Worm (Caenorhabditis elegans): Measurements from ENCODE around the gene hacd-1.

The hacd-1 gene

ce11 chrV:1414615-1415433 is 45.3 kb upstream of the hacd-1 start (continued):
- TF ChIP-seq unc-62 (GFP tag; optimal IDR thresholded peaks at IDR 0.05 in 1 of 2) = no peak
- TF ChIP-seq unc-62 (tag; optimal IDR thresholded peaks at IDR 0.05) = no peak
- no peak for TF ChIP-seq F44E2.7 (GFP tag; IDR thresholded peaks at IDR 0.05)
- no peak for TF ChIP-seq arid-1 (GFP tag; conservative IDR thresholded peaks at IDR 0.05)
- no peak for TF ChIP-seq spr-3 (GFP tag; optimal IDR thresholded peaks at IDR 0.05)
- no peak for TF ChIP-seq tra-1 (GFP tag; IDR thresholded peaks at IDR 0.05)
- no peak for TF ChIP-seq nhr-77 (tag; optimal IDR thresholded peaks at IDR 0.05)
- TF ChIP-seq lir-3 (tag; optimal IDR thresholded peaks at IDR 0.05) = no peak

ce11 chrV:1416154-1416553 is 44.0 kb upstream of the hacd-1 start:
- no peak for TF ChIP-seq ama-1 (optimal IDR thresholded peaks at IDR 0.05)
- peak; percentile 56 for TF ChIP-seq aha-1 (tag)

ce11 chrV:1422269-1422668 is 37.9 kb upstream of the hacd-1 start:
- TF ChIP-seq unc-62 (GFP tag; optimal IDR thresholded peaks at IDR 0.05 in 1 of 2) (peak in 1 of 2 experiments; percentile 36), unc-62 (tag; optimal IDR thresholded peaks at IDR 0.05) (no peak), mxl-3 (GFP tag; optimal IDR thresholded peaks at IDR 0.05) (no peak), madf-9 (GFP tag; conservative IDR thresholded peaks at IDR 0.05) (no peak)

ce11 chrV:1423338-1423737 is 36.8 kb upstream of the hacd-1 start:
- TF ChIP-seq lir-3 (tag; optimal IDR thresholded peaks at IDR 0.05) (no peak), tra-1 (GFP tag; IDR thresholded peaks at IDR 0.05) (no peak), nhr-42 (GFP tag; IDR thresholded peaks at IDR 0.05) (no peak), dmd-9 (GFP tag; IDR thresholded peaks at IDR 0.05) (no peak), aha-1 (tag) (no peak), madf-9 (GFP tag; conservative IDR thresholded peaks at IDR 0.05) (no peak), zag-1 (tag; optimal IDR thresholded peaks at IDR 0.05) (no peak), mdt-29 (GFP tag; IDR thresholded peaks at IDR 0.05) (no peak), F10B5.3 (tag; optimal IDR thresholded peaks at IDR 0.05) (no peak)

- no peak for TF ChIP-seq nhr-111 (GFP tag; optimal IDR thresholded peaks at IDR 0.05)
- peak; percentile 54; the same call in 1 of the 2 replicates for TF ChIP-seq set-16 (GFP tag; IDR thresholded peaks at IDR 0.05)
Observed at ce11 chrV:1425595-1425994, 34.6 kb upstream of the hacd-1 start, which contains the start of gene R12A1.3. Gene R12A1.3 (minus strand): TSS chrV:1425794.

- TF ChIP-seq unc-62 (GFP tag; optimal IDR thresholded peaks at IDR 0.05 in 1 of 2) (peak in 1 of 2 experiments; percentile 13), unc-62 (tag; optimal IDR thresholded peaks at IDR 0.05) (no peak), aha-1 (tag) (peak; percentile 90), F10B5.3 (tag; optimal IDR thresholded peaks at IDR 0.05) (no peak)
Observed at ce11 chrV:1431702-1432187, 28.4 kb upstream of the hacd-1 start, which contains the start of gene ges-1. Gene ges-1 (minus strand): TSS chrV:1432137.

- no peak for TF ChIP-seq set-16 (GFP tag; IDR thresholded peaks at IDR 0.05)
- TF ChIP-seq ceh-20 (GFP tag; IDR thresholded peaks at IDR 0.05) = no peak
- peak in 1 of 2 experiments; percentile 87 for TF ChIP-seq unc-62 (GFP tag; optimal IDR thresholded peaks at IDR 0.05 in 1 of 2)
- no peak for TF ChIP-seq unc-62 (tag; optimal IDR thresholded peaks at IDR 0.05)
- no peak for TF ChIP-seq Y105C5A.15 (GFP tag; IDR thresholded peaks at IDR 0.05)
- peak; percentile 28 for TF ChIP-seq dve-1 (tag; optimal IDR thresholded peaks at IDR 0.05; ENCODE audit: insufficient read depth)
- TF ChIP-seq daf-16 (GFP tag; optimal IDR thresholded peaks at IDR 0.05) = no peak
- TF ChIP-seq daf-16 (tag; optimal IDR thresholded peaks at IDR 0.05) = peak; percentile 90
- TF ChIP-seq pqm-1 (tag; optimal IDR thresholded peaks at IDR 0.05) = peak; percentile 64
- TF ChIP-seq aha-1 (tag) = peak; percentile 97
- TF ChIP-seq hlh-11 (tag; optimal IDR thresholded peaks at IDR 0.05) = peak; percentile 4
- TF ChIP-seq pha-4 (GFP tag; IDR thresholded peaks at IDR 0.05) = no peak
- no peak for TF ChIP-seq pha-4 (tag; optimal IDR thresholded peaks at IDR 0.05)
- no peak for TF ChIP-seq mes-2 (tag; optimal IDR thresholded peaks at IDR 0.05; ENCODE audit: poor library complexity, severe bottlenecking)
- TF ChIP-seq nhr-237 (tag; optimal IDR thresholded peaks at IDR 0.05) = no peak
- TF ChIP-seq lin-29 (GFP tag; IDR thresholded peaks at IDR 0.05) = no peak
- peak; percentile 87 for TF ChIP-seq nhr-28 (tag; optimal IDR thresholded peaks at IDR 0.05)
Observed at ce11 chrV:1432500-1433418, 27.4 kb upstream of the hacd-1 start.

Measured in whole organism, L4 larva.